Worm (Caenorhabditis elegans) whole organism, L1 larva: ENCODE measurements around the gene cyp-33C2.

Source experiments
- F16B12.6 ChIP-seq: fragments of 150-350 bp; optimal IDR thresholded peaks from 2 replicates; lab custom pipeline; 2014; ENCODE audit warnings: missing biosample characterization, missing genetic modification characterization
- aha-1 ChIP-seq: fragments of 150-350 bp; optimal IDR thresholded peaks from 2 replicates; lab custom pipeline; 2014; ENCODE audit warnings: missing biosample characterization, missing genetic modification characterization
- ama-1 ChIP-seq: fragments of 150-350 bp; optimal IDR thresholded peaks from 2 replicates; lab custom pipeline; 2014
- blmp-1 ChIP-seq: fragments of 150-350 bp; optimal IDR thresholded peaks from 2 replicates; lab custom pipeline; 2014; ENCODE audit warnings: missing biosample characterization, missing genetic modification characterization
- ceh-8 ChIP-seq: fragments of 200-800 bp; sonication (Bioruptor generic); optimal IDR thresholded peaks from 2 replicates; lab custom pipeline; 2018; ENCODE audit warnings: mild to moderate bottlenecking, missing genetic modification characterization, moderate library complexity, missing compliant biosample characterization
- ces-1 ChIP-seq: fragments of 150-350 bp; optimal IDR thresholded peaks from 2 replicates; lab custom pipeline; 2014; ENCODE audit warnings: missing biosample characterization, missing genetic modification reagents, missing genetic modification characterization
- dsc-1 ChIP-seq: sonication (generic microtip); optimal IDR thresholded peaks from 2 replicates; lab custom pipeline; 2016; ENCODE audit warnings: mild to moderate bottlenecking, missing genetic modification characterization, missing compliant biosample characterization
- efl-1 ChIP-seq, 4 experiments: fragments of 150-350 bp; optimal IDR thresholded peaks in 3 of 4; peaks in 1 of 4; 1 replicate in 1 of 4; 2 replicates in 3 of 4; lab custom pipeline; 2014; ENCODE audit warnings: missing biosample characterization in 2 of 4, missing genetic modification characterization in 2 of 4, missing genetic modification reagents in 2 of 4
- efl-3 ChIP-seq: fragments of 200-800 bp; sonication (Bioruptor generic); optimal IDR thresholded peaks from 2 replicates; lab custom pipeline; 2018; ENCODE audit warnings: mild to moderate bottlenecking, missing genetic modification characterization, missing compliant biosample characterization
- egl-13 ChIP-seq: sonication (generic microtip); optimal IDR thresholded peaks from 2 replicates; lab custom pipeline; 2016; ENCODE audit warnings: missing genotype, missing genetic modification reagents, missing genetic modification characterization, missing compliant biosample characterization
- egl-27 ChIP-seq, 2 experiments: fragments of 150-350 bp in 1 of 2; sonication (generic microtip); optimal IDR thresholded peaks; 3 replicates each; lab custom pipeline; 2017 to 2018; ENCODE audit warnings: missing biosample characterization in 2 of 2, missing genetic modification characterization in 2 of 2, missing genetic modification reagents in 2 of 2
- elt-2 ChIP-seq: sonication (generic microtip); optimal IDR thresholded peaks from 2 replicates; lab custom pipeline; 2016; ENCODE audit warnings: missing genetic modification characterization, mild to moderate bottlenecking, inconsistent platforms, missing compliant biosample characterization, missing genetic modification reagents
- elt-3 ChIP-seq, 6 experiments: fragments of 150-350 bp in 1 of 6; sonication (generic microtip); optimal IDR thresholded peaks; 2 replicates each; lab custom pipeline; 2017 to 2018; ENCODE audit warnings: missing biosample characterization in 6 of 6, missing genetic modification characterization in 6 of 6, inconsistent platforms in 1 of 6
- fkh-10 ChIP-seq: sonication (generic microtip); optimal IDR thresholded peaks from 2 replicates; lab custom pipeline; 2017; ENCODE audit warnings: missing biosample characterization, missing genetic modification reagents, missing genetic modification characterization
- fos-1 ChIP-seq: fragments of 150-350 bp; optimal IDR thresholded peaks from 2 replicates; lab custom pipeline; 2014; ENCODE audit warnings: missing biosample characterization, missing genetic modification characterization
- lin-14 ChIP-seq: fragments of 200-800 bp; sonication (Bioruptor generic); optimal IDR thresholded peaks from 2 replicates; lab custom pipeline; 2018; ENCODE audit warnings: mild to moderate bottlenecking, missing genetic modification characterization, moderate library complexity, missing compliant biosample characterization
- lin-35 ChIP-seq, 2 experiments: fragments of 150-350 bp; optimal IDR thresholded peaks; 2 replicates each; lab custom pipeline; 2014; ENCODE audit warnings: missing biosample characterization in 2 of 2, missing genetic modification characterization in 2 of 2, missing genetic modification reagents in 2 of 2
- lin-39 ChIP-seq: fragments of 150-350 bp; optimal IDR thresholded peaks from 2 replicates; lab custom pipeline; 2014; ENCODE audit warnings: missing biosample characterization, missing genetic modification reagents, missing genetic modification characterization
- lsy-2 ChIP-seq, 2 experiments: fragments of 150-350 bp; optimal IDR thresholded peaks; 2 replicates each; lab custom pipeline; 2014; ENCODE audit warnings: missing biosample characterization in 2 of 2, missing genetic modification characterization in 2 of 2
- mdl-1 ChIP-seq, 2 experiments: fragments of 150-350 bp; optimal IDR thresholded peaks; 2 replicates each; lab custom pipeline; 2014 to 2017; ENCODE audit warnings: missing biosample characterization in 2 of 2, missing genetic modification characterization in 2 of 2, inconsistent platforms in 1 of 2
- mep-1 ChIP-seq: fragments of 150-350 bp; optimal IDR thresholded peaks from 2 replicates; lab custom pipeline; 2014; ENCODE audit warnings: missing biosample characterization, missing genetic modification characterization
- nhr-11 ChIP-seq: fragments of 150-350 bp; optimal IDR thresholded peaks from 2 replicates; lab custom pipeline; 2014; ENCODE audit warnings: missing biosample characterization, missing genetic modification characterization
- nhr-19 ChIP-seq: fragments of 200-800 bp; sonication (Bioruptor generic); conservative IDR thresholded peaks from 2 replicates; pipeline ENCODE4 v1.3.6; 2022; ENCODE audit warnings: missing genetic modification characterization, missing compliant biosample characterization
- nhr-20 ChIP-seq: sonication (generic microtip); optimal IDR thresholded peaks from 2 replicates; lab custom pipeline; 2016; ENCODE audit warnings: mild to moderate bottlenecking, missing genetic modification characterization, missing compliant biosample characterization
- nhr-71 ChIP-seq: sonication (generic microtip); optimal IDR thresholded peaks from 2 replicates; lab custom pipeline; 2016; ENCODE audit warnings: mild to moderate bottlenecking, missing genetic modification characterization, moderate library complexity, missing compliant biosample characterization
- nhr-76 ChIP-seq: sonication (generic microtip); optimal IDR thresholded peaks from 2 replicates; lab custom pipeline; 2017; ENCODE audit warnings: missing biosample characterization, missing genetic modification characterization
- nhr-77 ChIP-seq: fragments of 150-350 bp; optimal IDR thresholded peaks from 2 replicates; lab custom pipeline; 2014; ENCODE audit warnings: missing biosample characterization, missing genetic modification characterization
- nhr-84 ChIP-seq: sonication (generic microtip); optimal IDR thresholded peaks from 2 replicates; lab custom pipeline; 2017; ENCODE audit warnings: missing biosample characterization, missing genetic modification characterization
- nhr-90 ChIP-seq: sonication (generic microtip); optimal IDR thresholded peaks from 2 replicates; lab custom pipeline; 2016; ENCODE audit warnings: mild to moderate bottlenecking, missing genetic modification characterization, missing compliant biosample characterization; ENCODE audit not compliant: poor library complexity
- pag-3 ChIP-seq: sonication (generic microtip); optimal IDR thresholded peaks from 2 replicates; lab custom pipeline; 2017; ENCODE audit warnings: missing genetic modification characterization, mild to moderate bottlenecking, missing compliant biosample characterization, antibody characterized with exemption, borderline replicate concordance; ENCODE audit not compliant: insufficient read depth
- pax-3 ChIP-seq: fragments of 200-800 bp; sonication (Bioruptor generic); optimal IDR thresholded peaks from 2 replicates; lab custom pipeline; 2018; ENCODE audit warnings: mild to moderate bottlenecking, missing genetic modification characterization, moderate library complexity, missing compliant biosample characterization
- pqm-1 ChIP-seq: sonication (generic microtip); optimal IDR thresholded peaks from 3 replicates; lab custom pipeline; 2017; ENCODE audit warnings: missing biosample characterization, missing genetic modification characterization
- skn-1 ChIP-seq: fragments of 150-350 bp; optimal IDR thresholded peaks from 2 replicates; lab custom pipeline; 2014; ENCODE audit warnings: missing biosample characterization, missing genetic modification characterization
- snu-23 ChIP-seq: sonication (generic microtip); optimal IDR thresholded peaks from 2 replicates; lab custom pipeline; 2016; ENCODE audit warnings: missing genetic modification characterization, missing compliant biosample characterization
- unc-86 ChIP-seq: sonication (generic microtip); optimal IDR thresholded peaks from 2 replicates; lab custom pipeline; 2016; ENCODE audit warnings: missing genetic modification characterization, missing compliant biosample characterization
- vab-15 ChIP-seq: sonication (generic microtip); optimal IDR thresholded peaks from 2 replicates; lab custom pipeline; 2017; ENCODE audit warnings: missing genotype, mild to moderate bottlenecking, missing genetic modification characterization, missing compliant biosample characterization
- xbp-1 ChIP-seq: sonication (generic microtip); optimal IDR thresholded peaks from 2 replicates; lab custom pipeline; 2016; ENCODE audit warnings: missing genetic modification characterization, missing compliant biosample characterization
- zip-4 ChIP-seq: fragments of 200-800 bp; sonication (Bioruptor generic); optimal IDR thresholded peaks from 2 replicates; lab custom pipeline; 2018; ENCODE audit warnings: mild to moderate bottlenecking, missing genetic modification characterization, moderate library complexity, missing compliant biosample characterization
- ztf-4 ChIP-seq: fragments of 150-350 bp; optimal IDR thresholded peaks from 2 replicates; lab custom pipeline; 2014; ENCODE audit warnings: missing biosample characterization, missing genetic modification characterization

cyp-33C2 gene

DNA sequence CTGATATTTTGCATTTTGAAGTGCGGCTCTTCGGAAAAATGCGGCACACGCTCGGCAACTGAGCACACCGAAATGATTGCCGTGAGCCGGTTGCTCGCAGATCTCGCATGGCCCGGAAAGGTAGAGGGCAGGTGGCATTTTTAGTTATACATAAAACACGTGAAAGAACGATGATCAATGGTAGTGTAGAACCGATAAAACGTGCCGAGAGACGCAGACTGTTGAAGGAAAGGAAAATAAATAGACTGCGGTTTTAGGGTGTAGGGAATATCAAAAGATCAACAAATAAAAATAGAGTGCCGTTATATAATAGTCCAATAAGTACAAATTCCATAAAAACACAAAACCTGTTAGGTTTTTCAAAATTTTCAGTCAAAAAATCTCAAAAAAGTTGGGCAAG, 28.6 kb downstream of the cyp-33C2 start, which contains the start of gene nhr-133 (continued):
- TF ChIP-seq efl-1 (optimal IDR thresholded peaks at IDR 0.05; lab: Kevin White, UChicago) (peak in 1 of 2 experiments; percentile 17), efl-1 (GFP tag; optimal IDR thresholded peaks at IDR 0.05 in 1 of 2; lab: Kevin White, UChicago) (no peak), nhr-90 (tag; lab: Kevin White, UChicago) (no peak), dsc-1 (no peak), ces-1 (GFP tag; lab: Kevin White, UChicago) (no peak), ztf-4 (tag; lab: Kevin White, UChicago) (no peak), elt-3 (tag; optimal IDR thresholded peaks at IDR 0.05; lab: Kevin White, UChicago) (no peak), zip-4 (GFP tag; lab: Kevin White, UChicago) (no peak), aha-1 (tag; lab: Kevin White, UChicago) (no peak), vab-15 (tag; lab: Kevin White, UChicago) (no peak), lin-39 (tag; lab: Kevin White, UChicago) (no peak), pag-3 (tag; lab: Kevin White, UChicago) (no peak), nhr-84 (no peak), egl-27 (tag; optimal IDR thresholded peaks at IDR 0.05; lab: Kevin White, UChicago) (no peak), snu-23 (peak; percentile 39), ama-1 (lab: Kevin White, UChicago) (no peak), nhr-77 (tag; lab: Kevin White, UChicago) (no peak), nhr-11 (tag; lab: Kevin White, UChicago) (no peak), lin-14 (GFP tag; lab: Kevin White, UChicago) (no peak), blmp-1 (tag; lab: Kevin White, UChicago) (peak; percentile 22)

DNA sequence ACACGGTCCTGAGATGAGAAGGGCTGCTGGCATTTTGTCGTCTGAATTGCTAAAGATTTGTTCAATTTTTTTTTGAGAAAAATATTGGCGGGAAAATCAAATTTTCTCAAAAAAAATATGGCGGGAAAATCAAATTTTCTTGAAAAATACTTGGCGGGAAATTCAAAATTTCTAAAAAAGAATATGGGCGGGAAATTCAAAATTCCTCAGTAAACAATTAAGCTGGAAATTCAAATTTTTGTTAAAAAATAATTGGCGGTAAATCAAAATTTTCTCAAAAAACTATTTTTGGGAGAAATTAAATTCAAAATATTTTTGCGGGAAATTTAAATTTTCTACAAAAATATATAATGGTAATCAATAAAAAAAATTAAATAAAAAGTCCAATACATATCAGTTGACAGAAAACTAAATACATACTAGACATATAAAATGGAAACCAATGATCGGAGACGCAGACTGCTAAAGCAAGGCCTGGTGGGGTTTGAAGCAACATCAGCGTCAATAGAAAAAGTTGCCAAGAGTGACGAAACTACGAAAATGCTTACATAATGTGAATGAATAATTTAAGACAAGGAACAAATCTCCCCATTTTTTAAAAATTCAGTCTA, 31.2 kb downstream of the cyp-33C2 start, which contains the start of gene nhr-184:
TSS of gene nhr-184 (minus strand) at position 51 of the 611 bp plus-strand sequence.
- TF ChIP-seq lsy-2 (tag; optimal IDR thresholded peaks at IDR 0.05; lab: Kevin White, UChicago) (peak in 1 of 2 experiments; percentile 14), F16B12.6 (no peak), mdl-1 (tag; optimal IDR thresholded peaks at IDR 0.05; lab: Kevin White, UChicago) (no peak), egl-13 (tag; lab: Kevin White, UChicago) (no peak), snu-23 (peak; percentile 2), mep-1 (tag; lab: Kevin White, UChicago) (peak; percentile 0), elt-2 (tag; lab: Kevin White, UChicago) (no peak), lin-35 (GFP tag; optimal IDR thresholded peaks at IDR 0.05; lab: Kevin White, UChicago) (peak in 1 of 2 experiments; percentile 16), dsc-1 (no peak), lin-14 (GFP tag; lab: Kevin White, UChicago) (no peak), unc-86 (peak; percentile 10), pax-3 (no peak), nhr-20 (peak; percentile 36), nhr-71 (tag; lab: Kevin White, UChicago) (peak; percentile 11), nhr-76 (tag; lab: Kevin White, UChicago) (no peak), efl-1 (optimal IDR thresholded peaks at IDR 0.05; lab: Kevin White, UChicago) (no peak), efl-1 (GFP tag; optimal IDR thresholded peaks at IDR 0.05 in 1 of 2; lab: Kevin White, UChicago) (peak in 1 of 2 experiments; percentile 54), pqm-1 (tag; lab: Kevin White, UChicago) (no peak), fkh-10 (GFP tag; lab: Kevin White, UChicago) (no peak), blmp-1 (tag; lab: Kevin White, UChicago) (peak; percentile 2), nhr-19 (no peak), skn-1 (tag; lab: Kevin White, UChicago) (peak; percentile 34)
- TF ChIP-seq, all 84 proteins: peak for 10

DNA sequence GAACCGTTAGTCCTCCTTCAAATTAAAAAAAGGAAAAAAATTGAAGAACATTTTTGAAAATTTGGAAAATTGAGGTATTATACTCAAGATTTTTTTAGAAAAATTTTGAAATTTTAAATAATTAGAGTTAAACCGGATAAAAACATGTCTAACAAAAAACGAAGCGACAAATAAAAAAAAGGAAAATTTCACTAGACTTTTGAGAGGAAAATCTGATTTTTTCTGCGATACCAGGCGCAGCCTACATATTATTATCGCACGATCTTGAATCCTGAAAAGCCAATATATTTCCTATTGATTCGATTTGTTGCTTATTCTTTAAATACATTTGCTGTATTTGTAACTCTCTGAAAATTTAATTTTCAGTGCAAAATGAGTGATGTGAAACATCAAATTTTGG, 32.1 kb downstream of the cyp-33C2 start, which contains the start of gene nstp-8:
TSS of gene nstp-8 (plus strand) at position 301 of the 400 bp plus-strand sequence.
- TF ChIP-seq xbp-1 (no peak), ceh-8 (no peak), efl-3 (GFP tag; lab: Kevin White, UChicago) (no peak), blmp-1 (tag; lab: Kevin White, UChicago) (peak; percentile 30), fos-1 (tag; lab: Kevin White, UChicago) (no peak)
